Fruit fly (Drosophila melanogaster): Measurements from ENCODE around the gene Spc105R.

dm6 chr3L:20792693-20793092 lies 7.5 kb upstream of the Spc105R start, which contains the start of gene Six4:
- TF ChIP-seq Dll (optimal IDR thresholded peaks at IDR 0.05): no peak
- TF ChIP-seq usp (GFP tag; optimal IDR thresholded peaks at IDR 0.05): no peak
- no peak for TF ChIP-seq EcR (GFP tag; optimal IDR thresholded peaks at IDR 0.05)
- TF ChIP-seq psq (optimal IDR thresholded peaks at IDR 0.05): no peak

Data from whole organism.